Worm (Caenorhabditis elegans) whole organism, mixed stage, embryonic: ENCODE measurements around the gene F13C5.2.

Experiments
- M03D4.4 ChIP-seq: sonication (generic microtip); optimal IDR thresholded peaks from 2 replicates; lab custom pipeline; 2017; ENCODE audit warnings: mild to moderate bottlenecking, missing genetic modification characterization, missing compliant biosample characterization
- blmp-1 ChIP-seq: fragments of 150-350 bp; optimal IDR thresholded peaks from 2 replicates; lab custom pipeline; 2014; ENCODE audit warnings: missing biosample characterization, missing genetic modification characterization
- ceh-39 ChIP-seq: fragments of 150-350 bp; optimal IDR thresholded peaks from 2 replicates; lab custom pipeline; 2014; ENCODE audit warnings: missing biosample characterization, missing genetic modification characterization
- ceh-83 ChIP-seq: fragments of 200-800 bp; sonication (Bioruptor generic); optimal IDR thresholded peaks from 2 replicates; lab custom pipeline; 2018; ENCODE audit warnings: mild to moderate bottlenecking, missing genetic modification characterization, missing compliant biosample characterization
- cnd-1 ChIP-seq: fragments of 200-800 bp; sonication (Bioruptor generic); optimal IDR thresholded peaks from 2 replicates; lab custom pipeline; 2018; ENCODE audit warnings: mild to moderate bottlenecking, missing genetic modification characterization, missing compliant biosample characterization
- drap-1 ChIP-seq: fragments of 200-800 bp; sonication (Bioruptor generic); optimal IDR thresholded peaks from 3 replicates; lab custom pipeline; 2018; ENCODE audit warnings: mild to moderate bottlenecking, missing genetic modification characterization, missing compliant biosample characterization
- elt-1 ChIP-seq: sonication (generic microtip); optimal IDR thresholded peaks from 2 replicates; lab custom pipeline; 2017; ENCODE audit warnings: missing genetic modification characterization, mild to moderate bottlenecking, missing compliant biosample characterization, antibody characterized with exemption, moderate library complexity, borderline replicate concordance; ENCODE audit not compliant: insufficient read depth
- elt-3 ChIP-seq: fragments of 150-350 bp; optimal IDR thresholded peaks from 2 replicates; lab custom pipeline; 2014; ENCODE audit warnings: missing biosample characterization, missing genetic modification characterization
- flh-1 ChIP-seq: fragments of 200-800 bp; sonication (Bioruptor generic); optimal IDR thresholded peaks from 2 replicates; lab custom pipeline; 2018; ENCODE audit warnings: mild to moderate bottlenecking, missing genetic modification characterization, moderate library complexity, missing compliant biosample characterization
- ham-2 ChIP-seq: fragments of 200-800 bp; sonication (Bioruptor generic); optimal IDR thresholded peaks from 2 replicates; lab custom pipeline; 2018; ENCODE audit warnings: mild to moderate bottlenecking, missing genetic modification characterization, missing compliant biosample characterization
- hlh-1 ChIP-seq: fragments of 150-350 bp; optimal IDR thresholded peaks from 2 replicates; lab custom pipeline; 2014; ENCODE audit warnings: missing biosample characterization, missing genetic modification reagents, missing genetic modification characterization
- lin-13 ChIP-seq: fragments of 150-350 bp; optimal IDR thresholded peaks from 2 replicates; lab custom pipeline; 2014; ENCODE audit warnings: missing biosample characterization, missing genetic modification characterization
- lin-32 ChIP-seq: fragments of 200-800 bp; sonication (Bioruptor generic); optimal IDR thresholded peaks from 2 replicates; lab custom pipeline; 2018; ENCODE audit warnings: mild to moderate bottlenecking, missing genetic modification characterization, missing compliant biosample characterization
- lsy-2 ChIP-seq: fragments of 150-350 bp; optimal IDR thresholded peaks from 2 replicates; lab custom pipeline; 2014; ENCODE audit warnings: missing biosample characterization, missing genetic modification characterization
- mab-5 ChIP-seq: fragments of 150-350 bp; optimal IDR thresholded peaks from 2 replicates; lab custom pipeline; 2014; ENCODE audit warnings: missing biosample characterization, missing genetic modification characterization
- mep-1 ChIP-seq: fragments of 150-350 bp; optimal IDR thresholded peaks from 2 replicates; lab custom pipeline; 2017; ENCODE audit warnings: missing biosample characterization, missing genetic modification reagents, missing genetic modification characterization, inconsistent platforms
- mls-2 ChIP-seq: sonication (generic microtip); optimal IDR thresholded peaks from 2 replicates; lab custom pipeline; 2016; ENCODE audit warnings: mild to moderate bottlenecking, missing genetic modification characterization, moderate library complexity, missing compliant biosample characterization
- nhr-12 ChIP-seq: fragments of 150-350 bp; optimal IDR thresholded peaks from 2 replicates; lab custom pipeline; 2014; ENCODE audit warnings: missing biosample characterization, missing genetic modification characterization
- nhr-2 ChIP-seq: fragments of 150-350 bp; optimal IDR thresholded peaks from 2 replicates; lab custom pipeline; 2014; ENCODE audit warnings: missing biosample characterization, missing genetic modification characterization
- nhr-237 ChIP-seq: fragments of 150-350 bp; optimal IDR thresholded peaks from 2 replicates; lab custom pipeline; 2014; ENCODE audit warnings: missing biosample characterization, missing genetic modification characterization
- nhr-28 ChIP-seq: fragments of 150-350 bp; optimal IDR thresholded peaks from 2 replicates; lab custom pipeline; 2014; ENCODE audit warnings: missing biosample characterization, missing genetic modification characterization
- nhr-76 ChIP-seq: sonication (generic microtip); optimal IDR thresholded peaks from 2 replicates; lab custom pipeline; 2017; ENCODE audit warnings: missing biosample characterization, missing genetic modification characterization
- pha-4 ChIP-seq: fragments of 150-350 bp; optimal IDR thresholded peaks from 2 replicates; lab custom pipeline; 2018; ENCODE audit warnings: missing biosample characterization, missing genetic modification reagents, missing genetic modification characterization
- sem-2 ChIP-seq: fragments of 200-800 bp; sonication (Bioruptor generic); optimal IDR thresholded peaks from 2 replicates; lab custom pipeline; 2018; ENCODE audit warnings: mild to moderate bottlenecking, missing genetic modification characterization, missing compliant biosample characterization
- sptf-1 ChIP-seq: sonication (generic microtip); optimal IDR thresholded peaks from 2 replicates; lab custom pipeline; 2017; ENCODE audit warnings: mild to moderate bottlenecking, missing genetic modification characterization, moderate library complexity, missing compliant biosample characterization
- tbx-8 ChIP-seq: fragments of 200-800 bp; sonication (Bioruptor generic); optimal IDR thresholded peaks from 2 replicates; lab custom pipeline; 2018; ENCODE audit warnings: mild to moderate bottlenecking, missing genetic modification characterization, moderate library complexity, missing compliant biosample characterization
- unc-120 ChIP-seq: sonication (generic microtip); optimal IDR thresholded peaks from 2 replicates; lab custom pipeline; 2017; ENCODE audit warnings: missing genetic modification characterization, missing compliant biosample characterization; ENCODE audit not compliant: poor library complexity, severe bottlenecking
- unc-62 ChIP-seq: fragments of 150-350 bp; optimal IDR thresholded peaks from 2 replicates; lab custom pipeline; 2014; ENCODE audit warnings: missing biosample characterization, missing genetic modification reagents, missing genetic modification characterization

Gene F13C5.2

ce11 chrX:621190-621589 is 27.4 kb downstream of the F13C5.2 start, which contains the start of gene unc-96:
unc-96 (minus strand) TSS chrX:621290.
- TF ChIP-seq nhr-28 (tag; lab: Kevin White, UChicago) (no peak), lin-13 (tag; lab: Kevin White, UChicago) (no peak), drap-1 (GFP tag; lab: Kevin White, UChicago) (no peak), ceh-83 (GFP tag; lab: Kevin White, UChicago) (no peak), sem-2 (GFP tag; lab: Kevin White, UChicago) (no peak), blmp-1 (tag; lab: Kevin White, UChicago) (no peak), unc-62 (GFP tag; lab: Kevin White, UChicago) (no peak)

- TF ChIP-seq mab-5 (tag; lab: Kevin White, UChicago) (no peak), hlh-1 (tag; lab: Kevin White, UChicago) (peak; percentile 25)
Observed at ce11 chrX:621688-622087, 27.9 kb downstream of the F13C5.2 start.

ce11 chrX:629134-629533 is 35.4 kb downstream of the F13C5.2 start, which contains the start of gene M6.4:
M6.4 (plus strand) TSS chrX:629188.
- no peak for TF ChIP-seq elt-3 (tag; lab: Kevin White, UChicago)
- no peak for TF ChIP-seq blmp-1 (tag; lab: Kevin White, UChicago)
- no peak for TF ChIP-seq elt-1 (tag; lab: Kevin White, UChicago)
- no peak for TF ChIP-seq sem-2 (GFP tag; lab: Kevin White, UChicago)
- no peak for TF ChIP-seq unc-62 (GFP tag; lab: Kevin White, UChicago)
- no peak for TF ChIP-seq nhr-2
- no peak for TF ChIP-seq mep-1
- no peak for TF ChIP-seq sptf-1 (tag; lab: Kevin White, UChicago)
- TF ChIP-seq pha-4 (tag; lab: Kevin White, UChicago), result no peak
- TF ChIP-seq nhr-76, result no peak
- no peak for TF ChIP-seq lin-13 (tag; lab: Kevin White, UChicago)

- TF ChIP-seq elt-3 (tag; lab: Kevin White, UChicago), result no peak
- TF ChIP-seq lsy-2 (tag; lab: Kevin White, UChicago), result no peak
- no peak for TF ChIP-seq tbx-8
- no peak for TF ChIP-seq ceh-83 (GFP tag; lab: Kevin White, UChicago)
- TF ChIP-seq unc-120 (tag; lab: Kevin White, UChicago), result no peak
- no peak for TF ChIP-seq flh-1 (GFP tag; lab: Kevin White, UChicago)
- no peak for TF ChIP-seq sem-2 (GFP tag; lab: Kevin White, UChicago)
- no peak for TF ChIP-seq lin-32 (GFP tag; lab: Kevin White, UChicago)
- no peak for TF ChIP-seq mls-2 (tag; lab: Kevin White, UChicago)
- no peak for TF ChIP-seq unc-62 (GFP tag; lab: Kevin White, UChicago)
- no peak for TF ChIP-seq M03D4.4 (tag; lab: Kevin White, UChicago)
- no peak for TF ChIP-seq ham-2 (GFP tag; lab: Kevin White, UChicago)
- TF ChIP-seq nhr-237 (tag; lab: Kevin White, UChicago), result no peak
- TF ChIP-seq hlh-1 (tag; lab: Kevin White, UChicago), result no peak
- TF ChIP-seq nhr-12 (tag; lab: Kevin White, UChicago), result no peak
- TF ChIP-seq ceh-39, result no peak
- no peak for TF ChIP-seq elt-1 (tag; lab: Kevin White, UChicago)
- TF ChIP-seq, all 35 proteins: peak for 0
Observed at ce11 chrX:636893-637292, 43.1 kb downstream of the F13C5.2 start, which contains the start of gene pha-2. pha-2 (minus strand) TSS chrX:636993.

- TF ChIP-seq mls-2 (tag; lab: Kevin White, UChicago) (no peak), sptf-1 (tag; lab: Kevin White, UChicago) (no peak), mep-1 (no peak), nhr-12 (tag; lab: Kevin White, UChicago) (no peak), elt-1 (tag; lab: Kevin White, UChicago) (no peak), ceh-83 (GFP tag; lab: Kevin White, UChicago) (no peak)
- TF ChIP-seq, all 35 proteins: peak for 0
Observed at ce11 chrX:637588-637987, 43.8 kb downstream of the F13C5.2 start.

ce11 chrX:641440-641839 is 47.7 kb downstream of the F13C5.2 start, which contains the start of gene M6.11:
M6.11 (minus strand) TSS chrX:641540.
- no peak for TF ChIP-seq blmp-1 (tag; lab: Kevin White, UChicago)
- TF ChIP-seq cnd-1 (tag; lab: Kevin White, UChicago), result no peak
- TF ChIP-seq, all 35 proteins: peak for 0
